Fruit fly (Drosophila melanogaster) S2 (cell line): Measurements from ENCODE around the gene CG14655.

ENCODE experiments used
- CG8478 ChIP-seq: fragments of >200 bp; optimal IDR thresholded peaks from 2 replicates; lab custom pipeline; 2018
- CTCF ChIP-seq, 2 experiments: fragments of >200 bp; optimal IDR thresholded peaks; 2 replicates each; lab custom pipeline; 2018

- TF ChIP-seq CG8478 (lab: Kevin White, UChicago) (no peak), CTCF (optimal IDR thresholded peaks at IDR 0.05; lab: Kevin White, UChicago) (no peak)
Observed at dm6 chr3R:4814677-4815076, 34.6 kb upstream of the CG14655 start.
